Worm (Caenorhabditis elegans) whole organism, dauer: ENCODE measurements around the gene col-37.
"Not testable (repeated sequence)": the region's sequence is repeated elsewhere in the genome, so short reads cannot be mapped to it uniquely, and the experiment has no call there.

Source experiments
- unc-62 ChIP-seq: sonication (generic microtip); optimal IDR thresholded peaks from 2 replicates; lab custom pipeline; 2017; ENCODE audit warnings: missing biosample characterization, missing genetic modification reagents, missing genetic modification characterization

The col-37 gene

DNA sequence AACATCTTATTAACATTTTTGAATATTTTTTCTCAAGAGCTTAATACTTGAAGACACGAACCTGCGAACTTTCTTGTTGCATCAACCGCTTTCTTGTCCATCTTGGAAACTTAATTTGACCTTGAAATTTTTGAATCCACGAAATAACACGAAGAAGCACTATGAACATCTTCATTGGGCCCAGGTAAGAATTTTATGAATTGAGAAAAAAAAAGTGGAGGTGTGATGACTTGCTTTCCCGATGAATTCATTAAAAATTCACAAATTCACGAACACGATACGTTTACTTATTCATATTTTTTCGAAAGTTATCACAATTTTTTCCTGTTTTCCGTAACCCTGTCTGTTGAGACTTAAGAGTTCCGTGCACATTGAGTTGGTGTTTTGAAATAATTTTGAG lies 36.9 kb downstream of the col-37 start, which contains the start of gene C27A7.6:
Gene C27A7.6 (minus strand): TSS at position 101 of the 400 bp plus-strand sequence.
- TF ChIP-seq unc-62 (GFP tag; lab: Kevin White, UChicago), result not testable (repeated sequence)

DNA sequence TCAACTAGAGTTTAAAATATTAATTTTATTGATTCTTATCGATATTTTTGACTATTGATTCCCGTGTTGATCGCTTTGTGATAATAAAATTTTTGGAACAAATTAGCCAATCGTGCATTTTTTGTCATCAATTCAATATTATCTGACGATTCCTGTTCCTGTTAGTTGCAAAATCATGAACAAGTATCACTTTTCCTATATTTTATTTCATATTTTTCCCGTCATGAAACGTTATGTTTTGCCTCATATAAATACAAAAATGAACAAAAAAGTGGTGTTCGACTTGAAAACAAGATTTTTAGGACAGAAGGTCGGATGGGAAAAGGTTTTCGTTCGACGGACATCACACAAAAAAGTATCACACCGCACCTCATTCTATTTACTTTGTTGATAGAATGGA lies 46.3 kb downstream of the col-37 start, which contains the start of gene C13C4.6:
Gene C13C4.6 (plus strand): TSS at position 301 of the 400 bp plus-strand sequence.
- no peak for TF ChIP-seq unc-62 (GFP tag; lab: Kevin White, UChicago)

DNA sequence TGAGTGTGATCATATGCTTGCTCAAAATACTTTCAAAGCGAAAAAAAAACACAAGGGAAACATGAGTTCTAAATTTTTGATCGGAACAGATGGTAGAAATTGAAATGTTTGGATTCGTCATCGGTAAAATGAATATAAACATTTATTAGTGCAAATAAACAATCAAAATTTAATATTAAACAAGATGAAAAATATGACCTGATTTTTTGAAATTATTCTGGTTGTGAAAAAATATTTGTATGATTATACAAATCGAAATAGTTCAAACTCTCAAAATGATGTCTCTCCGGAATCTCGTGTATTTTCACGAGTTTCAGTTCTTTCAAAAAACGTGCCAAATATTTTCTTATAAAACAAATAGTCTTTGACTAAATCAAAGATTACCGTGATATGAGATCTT lies 47.2 kb downstream of the col-37 start, which contains the start of gene C13C4.7:
Gene C13C4.7 (minus strand): TSS at position 101 of the 400 bp plus-strand sequence.
- no peak for TF ChIP-seq unc-62 (GFP tag; lab: Kevin White, UChicago)

DNA sequence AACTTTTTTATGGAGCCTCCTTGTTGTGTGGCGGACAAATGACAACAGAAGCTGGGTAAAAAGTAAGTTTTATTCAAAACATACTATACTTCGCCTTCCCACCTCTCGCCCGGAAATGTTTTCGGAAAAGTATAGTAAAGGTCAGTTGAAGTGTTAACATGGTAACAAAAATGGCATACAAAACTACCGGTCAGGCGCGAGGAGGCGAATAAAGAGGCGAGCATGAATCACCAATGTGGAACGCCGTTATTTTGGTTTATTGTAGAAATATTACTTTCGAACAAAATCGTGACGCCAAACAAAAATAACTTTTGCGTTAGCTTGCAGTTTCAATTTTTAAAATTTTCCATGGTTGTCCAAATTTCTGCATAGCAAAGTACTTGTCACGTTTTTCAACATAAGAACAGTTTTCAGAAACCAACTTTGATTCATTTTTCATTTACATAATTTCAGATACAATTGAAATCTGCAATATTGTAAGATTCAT lies 49.9 kb downstream of the col-37 start, which contains the start of gene C13C4.8:
Gene C13C4.8 (plus strand): TSS at position 437 of the 487 bp plus-strand sequence.
- TF ChIP-seq unc-62 (GFP tag; lab: Kevin White, UChicago), result no peak
